Worm (Caenorhabditis elegans): ENCODE measurements around the gene F43C9.2.

ce11 chrX:4818252-4818651, 34.8 kb downstream of the F43C9.2 start, which contains the start of gene R08E3.3:
- no peak for TF ChIP-seq ref-1 (GFP tag; conservative IDR thresholded peaks at IDR 0.05)
- no peak for TF ChIP-seq T22C8.4 (GFP tag; IDR thresholded peaks at IDR 0.05)
- TF ChIP-seq ztf-23 (GFP tag; IDR thresholded peaks at IDR 0.05) = peak; percentile 46; the same call in 1 of the 2 replicates
- no peak for TF ChIP-seq flt-1 (GFP tag; IDR thresholded peaks at IDR 0.05)
- TF ChIP-seq tab-1 (GFP tag; IDR thresholded peaks at IDR 0.05) = no peak
